1 fruit fly cellular context compared by ENCODE assay signal in genomic region chr3R:20308972-20309660, dm6.
A peak's percentile ranks its signal among the peaks of the same experiment; 100 is the strongest.
TF ChIP-seq lines count a peak whose summit lies in the region.

Gene Orp8, plus strand, starts transcription at chr3R:20309344.

TF ChIP-seq in whole organism, embryonic, 481 proteins besides CTCF, POLR2A, EP300 and RAD21 (continued from another document and continues in another):
- peak; percentile 94; the same call in 3 of the 4 replicates for TF ChIP-seq chinmo (GFP tag; IDR thresholded peaks at IDR 0.05; lab: Robert Waterston, UW; ENCODE audit: partially characterized antibody)
- TF ChIP-seq Nf-YB (GFP tag; optimal IDR thresholded peaks at IDR 0.05; lab: Kevin White, UChicago) = no peak
- peak; percentile 51 for TF ChIP-seq kni (GFP tag; optimal IDR thresholded peaks at IDR 0.05; lab: Kevin White, UChicago)
- peak; percentile 36; the same call in 1 of the 3 replicates for TF ChIP-seq Dbx (GFP tag; IDR thresholded peaks at IDR 0.05; lab: Robert Waterston, UW)
- no peak for TF ChIP-seq dan (GFP tag; IDR thresholded peaks at IDR 0.05; lab: Robert Waterston, UW)
- TF ChIP-seq gsb-n (tag; optimal IDR thresholded peaks at IDR 0.05; lab: Kevin White, UChicago) = no peak
- TF ChIP-seq unc-4 (GFP tag; IDR thresholded peaks at IDR 0.05; lab: Robert Waterston, UW; ENCODE audit: partially characterized antibody) = peak; percentile 63; the same call in 1 of the 2 replicates
- no peak for TF ChIP-seq CG5245 (GFP tag; optimal IDR thresholded peaks at IDR 0.05; lab: Kevin White, UChicago)
- no peak for TF ChIP-seq CG9817 (tag; optimal IDR thresholded peaks at IDR 0.05; lab: Kevin White, UChicago)
- TF ChIP-seq CG14667 (GFP tag; IDR thresholded peaks at IDR 0.05; lab: Robert Waterston, UW) = no peak
- TF ChIP-seq Lpt (GFP tag; optimal IDR thresholded peaks at IDR 0.05; lab: Kevin White, UChicago) = no peak
- no peak for TF ChIP-seq CG31388 (GFP tag; optimal IDR thresholded peaks at IDR 0.05; lab: Kevin White, UChicago)
- TF ChIP-seq lab (GFP tag; optimal IDR thresholded peaks at IDR 0.05; lab: Kevin White, UChicago) = peak; percentile 52
- no peak for TF ChIP-seq CG30431 (GFP tag; optimal IDR thresholded peaks at IDR 0.05; lab: Kevin White, UChicago)
- no peak for TF ChIP-seq CG10321 (GFP tag; IDR thresholded peaks at IDR 0.05; lab: Robert Waterston, UW)
- TF ChIP-seq vfl (GFP tag; optimal IDR thresholded peaks at IDR 0.05; lab: Kevin White, UChicago) = no peak
- TF ChIP-seq CG2129 (GFP tag; IDR thresholded peaks at IDR 0.05; lab: Robert Waterston, UW; ENCODE audit: partially characterized antibody) = peak; percentile 26; the same call in 1 of the 2 replicates
- TF ChIP-seq Myb (GFP tag; optimal IDR thresholded peaks at IDR 0.05; lab: Kevin White, UChicago) = peak; percentile 80
- TF ChIP-seq chif (GFP tag; optimal IDR thresholded peaks at IDR 0.05; lab: Kevin White, UChicago) = no peak
- TF ChIP-seq CG6813 (GFP tag; optimal IDR thresholded peaks at IDR 0.05; lab: Kevin White, UChicago) = no peak
- peak; percentile 90 for TF ChIP-seq CG2116 (GFP tag; optimal IDR thresholded peaks at IDR 0.05; lab: Kevin White, UChicago)
- TF ChIP-seq CG12769 (tag; optimal IDR thresholded peaks at IDR 0.05; lab: Kevin White, UChicago) = peak; percentile 97
- TF ChIP-seq luna (GFP tag; optimal IDR thresholded peaks at IDR 0.05; lab: Kevin White, UChicago) = peak; percentile 11
- no peak for TF ChIP-seq CG17359 (tag; optimal IDR thresholded peaks at IDR 0.05; lab: Kevin White, UChicago)
- no peak for TF ChIP-seq Poxn (GFP tag; IDR thresholded peaks at IDR 0.05; lab: Robert Waterston, UW)
- TF ChIP-seq bsh (GFP tag; optimal IDR thresholded peaks at IDR 0.05; lab: Kevin White, UChicago) = peak in 1 of 2 experiments; percentile 77
- TF ChIP-seq slou (GFP tag; optimal IDR thresholded peaks at IDR 0.05; lab: Kevin White, UChicago) = no peak
- TF ChIP-seq tgo (GFP tag; IDR thresholded peaks at IDR 0.05; lab: Robert Waterston, UW) = no peak
- TF ChIP-seq CG8089 (GFP tag; optimal IDR thresholded peaks at IDR 0.05; lab: Kevin White, UChicago) = no peak
- peak; percentile 55; the same call in 1 of the 2 replicates for TF ChIP-seq NFAT (GFP tag; IDR thresholded peaks at IDR 0.05; lab: Robert Waterston, UW)
- no peak for TF ChIP-seq CG18011 (GFP tag; optimal IDR thresholded peaks at IDR 0.05; lab: Kevin White, UChicago)
- TF ChIP-seq bowl (GFP tag; IDR thresholded peaks at IDR 0.05; lab: Robert Waterston, UW) = no peak
- peak; percentile 95 for TF ChIP-seq Atf3 (GFP tag; optimal IDR thresholded peaks at IDR 0.05; lab: Kevin White, UChicago)
- peak; percentile 1 for TF ChIP-seq ems (GFP tag; optimal IDR thresholded peaks at IDR 0.05; lab: Kevin White, UChicago)
- TF ChIP-seq CG9876 (GFP tag; optimal IDR thresholded peaks at IDR 0.05; lab: Kevin White, UChicago) = no peak
- no peak; the same call in 1 of the 2 replicates for TF ChIP-seq CG14014 (GFP tag; IDR thresholded peaks at IDR 0.05; lab: Robert Waterston, UW)
- TF ChIP-seq CG18764 (GFP tag; optimal IDR thresholded peaks at IDR 0.05; lab: Kevin White, UChicago) = no peak
- no peak for TF ChIP-seq btn (GFP tag; optimal IDR thresholded peaks at IDR 0.05; lab: Kevin White, UChicago)
- no peak for TF ChIP-seq Taf1 (GFP tag; IDR thresholded peaks at IDR 0.05; lab: Robert Waterston, UW)
- no peak for TF ChIP-seq CG3065 (GFP tag; optimal IDR thresholded peaks at IDR 0.05; lab: Kevin White, UChicago)
- TF ChIP-seq Rfx (GFP tag; IDR thresholded peaks at IDR 0.05; lab: Robert Waterston, UW) = peak; percentile 47; the same call in 1 of the 2 replicates
- TF ChIP-seq zf30C (GFP tag; optimal IDR thresholded peaks at IDR 0.05; lab: Kevin White, UChicago) = no peak
- TF ChIP-seq Hmx (GFP tag; optimal IDR thresholded peaks at IDR 0.05; lab: Kevin White, UChicago) = no peak
- TF ChIP-seq Mad (GFP tag; optimal IDR thresholded peaks at IDR 0.05; lab: Kevin White, UChicago) = no peak
- peak; percentile 12 for TF ChIP-seq grau (tag; optimal IDR thresholded peaks at IDR 0.05; lab: Kevin White, UChicago)
- no peak for TF ChIP-seq B-H1 (GFP tag; IDR thresholded peaks at IDR 0.05; lab: Robert Waterston, UW)
- TF ChIP-seq ap (GFP tag; IDR thresholded peaks at IDR 0.05; lab: Robert Waterston, UW) = no peak
- TF ChIP-seq Xrp1 (GFP tag; IDR thresholded peaks at IDR 0.05; lab: Robert Waterston, UW) = 0 out of 2 replicates have a peak, but pooled peaks have one; percentile 14
- TF ChIP-seq dati (GFP tag; IDR thresholded peaks at IDR 0.05; lab: Robert Waterston, UW) = no peak
- TF ChIP-seq CG4282 (GFP tag; optimal IDR thresholded peaks at IDR 0.05; lab: Kevin White, UChicago) = no peak
- peak; percentile 20; the same call in 1 of the 2 replicates for TF ChIP-seq ara (GFP tag; IDR thresholded peaks at IDR 0.05; lab: Robert Waterston, UW)
- no peak for TF ChIP-seq CG18619 (GFP tag; optimal IDR thresholded peaks at IDR 0.05; lab: Kevin White, UChicago)
- no peak for TF ChIP-seq NfI (GFP tag; optimal IDR thresholded peaks at IDR 0.05; lab: Kevin White, UChicago)
- TF ChIP-seq sima (GFP tag; optimal IDR thresholded peaks at IDR 0.05; lab: Kevin White, UChicago) = no peak
- no peak for TF ChIP-seq oc (tag; optimal IDR thresholded peaks at IDR 0.05; lab: Kevin White, UChicago)
- TF ChIP-seq zen (tag; optimal IDR thresholded peaks at IDR 0.05; lab: Kevin White, UChicago) = no peak
- TF ChIP-seq Jarid2 (GFP tag; optimal IDR thresholded peaks at IDR 0.05; lab: Kevin White, UChicago) = peak; percentile 83
- no peak for TF ChIP-seq CG2875 (GFP tag; optimal IDR thresholded peaks at IDR 0.05; lab: Kevin White, UChicago)
- peak; percentile 46; the same call in 1 of the 3 replicates for TF ChIP-seq CG6791 (GFP tag; IDR thresholded peaks at IDR 0.05; lab: Robert Waterston, UW; ENCODE audit: partially characterized antibody)
- TF ChIP-seq Dfd (GFP tag; optimal IDR thresholded peaks at IDR 0.05; lab: Kevin White, UChicago) = no peak
- peak; percentile 6; the same call in 1 of the 2 replicates for TF ChIP-seq sim (GFP tag; IDR thresholded peaks at IDR 0.05; lab: Robert Waterston, UW)
- no peak for TF ChIP-seq E2f1 (GFP tag; IDR thresholded peaks at IDR 0.05; lab: Robert Waterston, UW)
- no peak for TF ChIP-seq Aef1 (GFP tag; IDR thresholded peaks at IDR 0.05; lab: Robert Waterston, UW)
- no peak for TF ChIP-seq CG16863 (GFP tag; optimal IDR thresholded peaks at IDR 0.05; lab: Kevin White, UChicago)
- no peak for TF ChIP-seq ken (GFP tag; IDR thresholded peaks at IDR 0.05; lab: Robert Waterston, UW)
- no peak for TF ChIP-seq fd64A (GFP tag; optimal IDR thresholded peaks at IDR 0.05; lab: Kevin White, UChicago)
- TF ChIP-seq CG1603 (tag; optimal IDR thresholded peaks at IDR 0.05; lab: Kevin White, UChicago) = no peak
- peak; percentile 61 for TF ChIP-seq sd (tag; optimal IDR thresholded peaks at IDR 0.05; lab: Kevin White, UChicago)
- TF ChIP-seq mld (GFP tag; IDR thresholded peaks at IDR 0.05; lab: Robert Waterston, UW; ENCODE audit: partially characterized antibody) = 0 out of 3 replicates have a peak, but pooled peaks have one; percentile 8
- no peak for TF ChIP-seq danr (GFP tag; IDR thresholded peaks at IDR 0.05; lab: Robert Waterston, UW)
- TF ChIP-seq sob (GFP tag; IDR thresholded peaks at IDR 0.05; lab: Robert Waterston, UW) = peak; percentile 30; the same call in 1 of the 2 replicates
- TF ChIP-seq maf-S (GFP tag; optimal IDR thresholded peaks at IDR 0.05; lab: Kevin White, UChicago) = no peak
- no peak for TF ChIP-seq Elba2 (GFP tag; optimal IDR thresholded peaks at IDR 0.05; lab: Kevin White, UChicago)
- peak; percentile 80 for TF ChIP-seq cg (GFP tag; optimal IDR thresholded peaks at IDR 0.05; lab: Kevin White, UChicago)
- no peak for TF ChIP-seq CG7786 (GFP tag; optimal IDR thresholded peaks at IDR 0.05; lab: Kevin White, UChicago)
- TF ChIP-seq CG8290 (GFP tag; optimal IDR thresholded peaks at IDR 0.05; lab: Kevin White, UChicago) = no peak
- TF ChIP-seq CG8290 (tag; optimal IDR thresholded peaks at IDR 0.05; lab: Kevin White, UChicago) = peak in 1 of 2 experiments; percentile 29
- no peak for TF ChIP-seq CG17568 (GFP tag; optimal IDR thresholded peaks at IDR 0.05; lab: Kevin White, UChicago)
- TF ChIP-seq CG15514 (GFP tag; optimal IDR thresholded peaks at IDR 0.05; lab: Kevin White, UChicago) = peak; percentile 29
- peak; percentile 69 for TF ChIP-seq rib (GFP tag; IDR thresholded peaks at IDR 0.05; lab: Robert Waterston, UW)
- TF ChIP-seq CG15601 (tag; optimal IDR thresholded peaks at IDR 0.05; lab: Kevin White, UChicago) = peak; percentile 88
- no peak for TF ChIP-seq grn (GFP tag; optimal IDR thresholded peaks at IDR 0.05; lab: Kevin White, UChicago)
- peak; percentile 19 for TF ChIP-seq bcd (GFP tag; optimal IDR thresholded peaks at IDR 0.05; lab: Kevin White, UChicago)
- peak in 1 of 3 experiments; percentile 24 for TF ChIP-seq Stat92E (GFP tag; optimal IDR thresholded peaks at IDR 0.05; lab: Kevin White, UChicago)
- TF ChIP-seq cato (GFP tag; optimal IDR thresholded peaks at IDR 0.05; lab: Kevin White, UChicago; ENCODE audit: borderline replicate concordance) = no peak
- no peak for TF ChIP-seq tx (GFP tag; optimal IDR thresholded peaks at IDR 0.05; lab: Kevin White, UChicago)
- no peak for TF ChIP-seq CG11696 (GFP tag; IDR thresholded peaks at IDR 0.05; lab: Robert Waterston, UW)
- peak; percentile 62; the same call in 2 of the 4 replicates for TF ChIP-seq Dll (GFP tag; IDR thresholded peaks at IDR 0.05; lab: Robert Waterston, UW; ENCODE audit: partially characterized antibody)
- TF ChIP-seq nerfin-1 (tag; optimal IDR thresholded peaks at IDR 0.05; lab: Kevin White, UChicago) = no peak
- no peak for TF ChIP-seq z (GFP tag; IDR thresholded peaks at IDR 0.05; lab: Robert Waterston, UW)
- no peak for TF ChIP-seq az2 (GFP tag; optimal IDR thresholded peaks at IDR 0.05; lab: Kevin White, UChicago)
- no peak for TF ChIP-seq esg (GFP tag; conservative IDR thresholded peaks at IDR 0.05; lab: Robert Waterston, UW)
- no peak for TF ChIP-seq Hey (tag; optimal IDR thresholded peaks at IDR 0.05; lab: Kevin White, UChicago)
- no peak for TF ChIP-seq jumu (GFP tag; optimal IDR thresholded peaks at IDR 0.05; lab: Kevin White, UChicago)
- TF ChIP-seq CG10565 (GFP tag; optimal IDR thresholded peaks at IDR 0.05; lab: Kevin White, UChicago) = no peak
- no peak for TF ChIP-seq CG30020 (tag; optimal IDR thresholded peaks at IDR 0.05; lab: Kevin White, UChicago)
- TF ChIP-seq dimm (GFP tag; IDR thresholded peaks at IDR 0.05; lab: Robert Waterston, UW) = no peak
- TF ChIP-seq insv (GFP tag; optimal IDR thresholded peaks at IDR 0.05; lab: Kevin White, UChicago) = no peak
- peak; percentile 75 for TF ChIP-seq kay (GFP tag; optimal IDR thresholded peaks at IDR 0.05; lab: Kevin White, UChicago)
- no peak for TF ChIP-seq pho (GFP tag; optimal IDR thresholded peaks at IDR 0.05; lab: Kevin White, UChicago)
- TF ChIP-seq row (GFP tag; IDR thresholded peaks at IDR 0.05; lab: Robert Waterston, UW) = no peak
- TF ChIP-seq Hmr (GFP tag; optimal IDR thresholded peaks at IDR 0.05; lab: Kevin White, UChicago) = peak; percentile 41
- TF ChIP-seq Opbp (GFP tag; IDR thresholded peaks at IDR 0.05; lab: Robert Waterston, UW; ENCODE audit: partially characterized antibody) = no peak; the same call in 2 of the 3 replicates
- TF ChIP-seq CG12071 (GFP tag; optimal IDR thresholded peaks at IDR 0.05; lab: Kevin White, UChicago) = no peak
- TF ChIP-seq CG2202 (tag; optimal IDR thresholded peaks at IDR 0.05; lab: Kevin White, UChicago) = no peak
- no peak for TF ChIP-seq pnt (GFP tag; optimal IDR thresholded peaks at IDR 0.05; lab: Kevin White, UChicago)
- TF ChIP-seq CG1792 (GFP tag; optimal IDR thresholded peaks at IDR 0.05; lab: Kevin White, UChicago) = no peak
- TF ChIP-seq gce (GFP tag; IDR thresholded peaks at IDR 0.05; lab: Robert Waterston, UW) = no peak
- no peak for TF ChIP-seq dmrt11E (tag; optimal IDR thresholded peaks at IDR 0.05; lab: Kevin White, UChicago)
- TF ChIP-seq CG7928 (GFP tag; optimal IDR thresholded peaks at IDR 0.05; lab: Kevin White, UChicago) = no peak
- TF ChIP-seq sc (optimal IDR thresholded peaks at IDR 0.05; lab: Kevin White, UChicago) = no peak
- TF ChIP-seq sc (GFP tag; optimal IDR thresholded peaks at IDR 0.05; lab: Kevin White, UChicago) = no peak
- TF ChIP-seq CG33557 (GFP tag; optimal IDR thresholded peaks at IDR 0.05; lab: Kevin White, UChicago) = peak; percentile 5
- no peak for TF ChIP-seq Optix (GFP tag; IDR thresholded peaks at IDR 0.05; lab: Robert Waterston, UW)
- no peak for TF ChIP-seq CG8478 (optimal IDR thresholded peaks at IDR 0.05; lab: Kevin White, UChicago)
- no peak for TF ChIP-seq emc (GFP tag; optimal IDR thresholded peaks at IDR 0.05; lab: Kevin White, UChicago)
- no peak for TF ChIP-seq usp (GFP tag; optimal IDR thresholded peaks at IDR 0.05; lab: Kevin White, UChicago)
- TF ChIP-seq Trl (optimal IDR thresholded peaks at IDR 0.05; lab: Kevin White, UChicago) = no peak
- TF ChIP-seq Trl (GFP tag; optimal IDR thresholded peaks at IDR 0.05; lab: Kevin White, UChicago) = no peak
- no peak for TF ChIP-seq Nf-YA (GFP tag; IDR thresholded peaks at IDR 0.05; lab: Robert Waterston, UW)
- no peak for TF ChIP-seq ftz-f1 (GFP tag; optimal IDR thresholded peaks at IDR 0.05; lab: Kevin White, UChicago)
- no peak for TF ChIP-seq br (optimal IDR thresholded peaks at IDR 0.05; lab: Kevin White, UChicago)
- peak; percentile 58; the same call in 2 of the 3 replicates for TF ChIP-seq Doc3 (GFP tag; IDR thresholded peaks at IDR 0.05; lab: Robert Waterston, UW; ENCODE audit: partially characterized antibody)
- TF ChIP-seq CG16779 (GFP tag; IDR thresholded peaks at IDR 0.05; lab: Robert Waterston, UW) = 0 out of 2 replicates have a peak, but pooled peaks have one; percentile 47
- peak; percentile 46 for TF ChIP-seq cwo (GFP tag; optimal IDR thresholded peaks at IDR 0.05; lab: Kevin White, UChicago)
- no peak for TF ChIP-seq CG17912 (GFP tag; optimal IDR thresholded peaks at IDR 0.05; lab: Kevin White, UChicago)
- peak; percentile 73 for TF ChIP-seq CG34376 (GFP tag; optimal IDR thresholded peaks at IDR 0.05; lab: Kevin White, UChicago)
- TF ChIP-seq Adf1 (GFP tag; IDR thresholded peaks at IDR 0.05; lab: Robert Waterston, UW) = peak; percentile 84
- no peak for TF ChIP-seq NK7.1 (GFP tag; optimal IDR thresholded peaks at IDR 0.05; lab: Kevin White, UChicago)
- TF ChIP-seq tll (GFP tag; optimal IDR thresholded peaks at IDR 0.05; lab: Kevin White, UChicago) = no peak
- TF ChIP-seq CG12942 (GFP tag; optimal IDR thresholded peaks at IDR 0.05; lab: Kevin White, UChicago) = no peak
- TF ChIP-seq corto (GFP tag; optimal IDR thresholded peaks at IDR 0.05; lab: Kevin White, UChicago) = peak; percentile 19
- no peak for TF ChIP-seq ssp (GFP tag; IDR thresholded peaks at IDR 0.05; lab: Robert Waterston, UW)
- peak; percentile 98 for TF ChIP-seq CG9437 (GFP tag; optimal IDR thresholded peaks at IDR 0.05; lab: Kevin White, UChicago)
